Fruit fly (Drosophila melanogaster) whole organism, embryonic: ENCODE measurements around the gene CG14442.

Experiments
- Atf6 ChIP-seq: fragments of 200-800 bp; sonication (Bioruptor generic); IDR thresholded peaks from 2 replicates; pipeline ENCODE4 v1.3.6; 2022; ENCODE audit warnings: missing biosample characterization, missing genetic modification characterization
- Bgb ChIP-seq: fragments of 200-800 bp; sonication (Bioruptor generic); IDR thresholded peaks from 2 replicates; pipeline ENCODE4 v1.3.6; 2022; ENCODE audit warnings: missing biosample characterization, missing genetic modification characterization; ENCODE audit not compliant: partially characterized antibody
- CG1024 ChIP-seq: fragments of 200-800 bp; sonication (Bioruptor generic); IDR thresholded peaks from 2 replicates; pipeline ENCODE4 v1.3.6; 2022; ENCODE audit warnings: missing biosample characterization, missing genetic modification characterization
- CG11093 ChIP-seq: fragments of 200-800 bp; sonication (Bioruptor generic); IDR thresholded peaks from 3 replicates; pipeline ENCODE4 v1.3.6; 2022; ENCODE audit warnings: missing biosample characterization, missing genetic modification characterization
- CG12659 ChIP-seq: fragments of 200-800 bp; sonication (Bioruptor generic); optimal IDR thresholded peaks from 3 replicates; lab custom pipeline; 2017; ENCODE audit warnings: mild to moderate bottlenecking, missing biosample characterization, missing genetic modification reagents, missing genetic modification characterization
- CG13287 ChIP-seq: fragments of 200-800 bp; sonication (Bioruptor generic); IDR thresholded peaks from 2 replicates; pipeline ENCODE4 v1.3.6; 2022; ENCODE audit warnings: missing biosample characterization, missing genetic modification characterization; ENCODE audit not compliant: partially characterized antibody
- CG14441 ChIP-seq: fragments of 200-800 bp; sonication (Bioruptor generic); IDR thresholded peaks from 2 replicates; pipeline ENCODE4 v1.3.6; 2022; ENCODE audit warnings: missing biosample characterization, missing genetic modification characterization
- CG15011 ChIP-seq: fragments of 200-800 bp; sonication (Bioruptor generic); optimal IDR thresholded peaks from 3 replicates; lab custom pipeline; 2018; ENCODE audit warnings: missing biosample characterization, mild to moderate bottlenecking, missing genetic modification characterization
- CG15073 ChIP-seq: fragments of 200-800 bp; sonication (Bioruptor generic); optimal IDR thresholded peaks from 2 replicates; lab custom pipeline; 2016; ENCODE audit warnings: missing biosample characterization, missing genetic modification characterization
- CG1647 ChIP-seq: fragments of 200-800 bp; sonication (Bioruptor generic); optimal IDR thresholded peaks from 3 replicates; lab custom pipeline; 2016; ENCODE audit warnings: missing biosample characterization, missing genetic modification characterization
- CG16863 ChIP-seq: fragments of 200-800 bp; sonication (Bioruptor generic); optimal IDR thresholded peaks from 3 replicates; lab custom pipeline; 2016; ENCODE audit warnings: missing biosample characterization, missing genetic modification characterization
- CG17359 ChIP-seq: fragments of 200-800 bp; sonication (Bioruptor generic); optimal IDR thresholded peaks from 3 replicates; lab custom pipeline; 2018; ENCODE audit warnings: missing biosample characterization, mild to moderate bottlenecking, missing genetic modification characterization, moderate library complexity
- CG1792 ChIP-seq: fragments of 200-800 bp; sonication (Bioruptor generic); optimal IDR thresholded peaks from 2 replicates; lab custom pipeline; 2016; ENCODE audit warnings: missing biosample characterization, missing genetic modification characterization
- CG2712 ChIP-seq: fragments of 200-800 bp; optimal IDR thresholded peaks from 3 replicates; lab custom pipeline; 2019; ENCODE audit warnings: missing biosample characterization, mild to moderate bottlenecking, missing genetic modification characterization, moderate library complexity
- CG3163 ChIP-seq: fragments of 200-800 bp; sonication (Bioruptor generic); optimal IDR thresholded peaks from 3 replicates; lab custom pipeline; 2016; ENCODE audit warnings: missing biosample characterization, missing genetic modification characterization
- CG33557 ChIP-seq: fragments of 200-800 bp; sonication (Bioruptor generic); optimal IDR thresholded peaks from 2 replicates; lab custom pipeline; 2019; ENCODE audit warnings: missing biosample characterization, mild to moderate bottlenecking, missing genetic modification characterization, moderate library complexity
- CG4360 ChIP-seq: fragments of 200-800 bp; sonication (Bioruptor generic); IDR thresholded peaks from 2 replicates; pipeline ENCODE4 v1.3.6; 2022; ENCODE audit warnings: missing biosample characterization, missing genetic modification characterization
- CG7556 ChIP-seq: fragments of 200-800 bp; sonication (Bioruptor generic); optimal IDR thresholded peaks from 2 replicates; lab custom pipeline; 2017; ENCODE audit warnings: missing biosample characterization, mild to moderate bottlenecking, missing genetic modification characterization
- CG7987 ChIP-seq: fragments of 200-800 bp; sonication (Bioruptor generic); optimal IDR thresholded peaks from 2 replicates; lab custom pipeline; 2018; ENCODE audit warnings: missing biosample characterization, mild to moderate bottlenecking, missing genetic modification characterization, moderate library complexity
- CG9215 ChIP-seq: fragments of 200-800 bp; sonication (Bioruptor generic); IDR thresholded peaks from 2 replicates; pipeline ENCODE4 v1.3.6; 2022; ENCODE audit warnings: missing biosample characterization, missing genetic modification characterization
- CG9932 ChIP-seq: fragments of 200-800 bp; sonication (Bioruptor generic); IDR thresholded peaks from 2 replicates; pipeline ENCODE4 v1.3.6; 2022; ENCODE audit warnings: missing biosample characterization, missing genetic modification characterization
- Deaf1 ChIP-seq: fragments of 200-800 bp; optimal IDR thresholded peaks from 3 replicates; lab custom pipeline; 2019; ENCODE audit warnings: missing biosample characterization, mild to moderate bottlenecking, missing genetic modification characterization, moderate library complexity
- Fer3 ChIP-seq: fragments of 200-800 bp; sonication (Bioruptor generic); optimal IDR thresholded peaks from 2 replicates; lab custom pipeline; 2018; ENCODE audit warnings: missing biosample characterization, mild to moderate bottlenecking, missing genetic modification characterization, moderate library complexity
- HLH4C ChIP-seq: fragments of 200-800 bp; sonication (Bioruptor generic); IDR thresholded peaks from 3 replicates; pipeline ENCODE4 v1.3.6; 2022; ENCODE audit warnings: missing biosample characterization, missing genetic modification characterization; ENCODE audit not compliant: partially characterized antibody
- Hey ChIP-seq: fragments of 200-800 bp; sonication (Bioruptor generic); optimal IDR thresholded peaks from 3 replicates; lab custom pipeline; 2018; ENCODE audit warnings: missing biosample characterization, mild to moderate bottlenecking, missing genetic modification characterization
- MTF-1 ChIP-seq: fragments of 200-800 bp; sonication (Bioruptor generic); optimal IDR thresholded peaks from 2 replicates; lab custom pipeline; 2018; ENCODE audit warnings: missing biosample characterization, mild to moderate bottlenecking, missing genetic modification characterization, borderline replicate concordance
- Nf-YB ChIP-seq: fragments of 200-800 bp; sonication (Bioruptor generic); optimal IDR thresholded peaks from 3 replicates; lab custom pipeline; 2019; ENCODE audit warnings: missing biosample characterization, mild to moderate bottlenecking, missing genetic modification characterization, moderate library complexity
- Nf-YC ChIP-seq: fragments of 200-800 bp; optimal IDR thresholded peaks from 3 replicates; lab custom pipeline; 2019; ENCODE audit warnings: missing biosample characterization, mild to moderate bottlenecking, missing genetic modification characterization, moderate library complexity
- NfI ChIP-seq: fragments of 200-800 bp; sonication (Bioruptor generic); optimal IDR thresholded peaks from 3 replicates; lab custom pipeline; 2018; ENCODE audit warnings: missing biosample characterization, mild to moderate bottlenecking, missing genetic modification characterization, moderate library complexity
- Oli ChIP-seq: fragments of 200-800 bp; sonication (Bioruptor generic); optimal IDR thresholded peaks from 2 replicates; lab custom pipeline; 2018; ENCODE audit warnings: missing biosample characterization, mild to moderate bottlenecking, missing genetic modification characterization, moderate library complexity
- Optix ChIP-seq: fragments of 200-800 bp; sonication (Bioruptor generic); IDR thresholded peaks from 3 replicates; pipeline ENCODE4 v1.3.6; 2022; ENCODE audit warnings: missing biosample characterization, missing genetic modification characterization
- Ptx1 ChIP-seq: fragments of 200-800 bp; sonication (Bioruptor generic); IDR thresholded peaks from 2 replicates; pipeline ENCODE4 v1.3.6; 2022; ENCODE audit warnings: missing biosample characterization, missing genetic modification characterization
- Ravus ChIP-seq: fragments of 200-800 bp; sonication (Bioruptor generic); IDR thresholded peaks from 2 replicates; pipeline ENCODE4 v1.3.6; 2022; ENCODE audit warnings: missing biosample characterization, missing genetic modification characterization
- Rx ChIP-seq: fragments of 200-800 bp; sonication (Bioruptor generic); IDR thresholded peaks from 2 replicates; pipeline ENCODE4 v1.3.6; 2022; ENCODE audit warnings: missing biosample characterization, missing genetic modification characterization
- TFAM ChIP-seq: fragments of 200-800 bp; sonication (Bioruptor generic); optimal IDR thresholded peaks from 2 replicates; lab custom pipeline; 2017; ENCODE audit warnings: missing biosample characterization, missing genetic modification characterization, inconsistent platforms
- chn ChIP-seq: fragments of 200-800 bp; sonication (Bioruptor generic); optimal IDR thresholded peaks from 2 replicates; lab custom pipeline; 2016; ENCODE audit warnings: missing biosample characterization, missing genetic modification characterization
- ci ChIP-seq: fragments of 200-800 bp; sonication (Bioruptor generic); IDR thresholded peaks from 3 replicates; pipeline ENCODE4 v1.3.6; 2022; ENCODE audit warnings: missing biosample characterization, missing genetic modification characterization
- croc ChIP-seq: fragments of 200-800 bp; sonication (Bioruptor generic); conservative IDR thresholded peaks from 3 replicates; pipeline ENCODE4 v1.3.6; 2022; ENCODE audit warnings: missing biosample characterization, missing genetic modification characterization
- danr ChIP-seq: fragments of 200-800 bp; sonication (Bioruptor generic); IDR thresholded peaks from 2 replicates; pipeline ENCODE4 v1.3.6; 2022; ENCODE audit warnings: missing biosample characterization, missing genetic modification characterization
- gcm2 ChIP-seq: fragments of 200-800 bp; sonication (Bioruptor generic); optimal IDR thresholded peaks from 2 replicates; lab custom pipeline; 2016; ENCODE audit warnings: missing biosample characterization, missing genetic modification characterization
- jing ChIP-seq: fragments of 200-800 bp; sonication (Bioruptor generic); optimal IDR thresholded peaks from 2 replicates; lab custom pipeline; 2018; ENCODE audit warnings: missing biosample characterization, mild to moderate bottlenecking, missing genetic modification characterization
- lilli ChIP-seq: fragments of 200-800 bp; sonication (Bioruptor generic); optimal IDR thresholded peaks from 3 replicates; lab custom pipeline; 2016; ENCODE audit warnings: missing biosample characterization, missing genetic modification characterization
- nmo ChIP-seq: fragments of 200-800 bp; sonication (Bioruptor generic); optimal IDR thresholded peaks from 2 replicates; lab custom pipeline; 2018; ENCODE audit warnings: missing biosample characterization, mild to moderate bottlenecking, missing genetic modification characterization, moderate library complexity
- peb ChIP-seq: fragments of 200-800 bp; sonication (Bioruptor generic); IDR thresholded peaks from 2 replicates; pipeline ENCODE4 v1.3.6; 2022; ENCODE audit warnings: missing biosample characterization, missing genetic modification characterization
- row ChIP-seq: fragments of 200-800 bp; sonication (Bioruptor generic); IDR thresholded peaks from 3 replicates; pipeline ENCODE4 v1.3.6; 2022; ENCODE audit warnings: missing biosample characterization, missing genetic modification characterization
- salm ChIP-seq: fragments of 200-800 bp; sonication (Bioruptor generic); optimal IDR thresholded peaks from 2 replicates; lab custom pipeline; 2018; ENCODE audit warnings: missing biosample characterization, mild to moderate bottlenecking, missing genetic modification characterization
- slou ChIP-seq: fragments of 200-800 bp; sonication (Bioruptor generic); optimal IDR thresholded peaks from 3 replicates; lab custom pipeline; 2016; ENCODE audit warnings: missing biosample characterization, missing genetic modification characterization
- tgo ChIP-seq: fragments of 200-800 bp; sonication (Bioruptor generic); IDR thresholded peaks from 3 replicates; pipeline ENCODE4 v1.3.6; 2022; ENCODE audit warnings: missing biosample characterization, missing genetic modification characterization
- usp ChIP-seq: fragments of >200 bp; optimal IDR thresholded peaks from 2 replicates; lab custom pipeline; 2017; ENCODE audit warnings: missing biosample characterization, missing genetic modification characterization

CG14442 gene

DNA sequence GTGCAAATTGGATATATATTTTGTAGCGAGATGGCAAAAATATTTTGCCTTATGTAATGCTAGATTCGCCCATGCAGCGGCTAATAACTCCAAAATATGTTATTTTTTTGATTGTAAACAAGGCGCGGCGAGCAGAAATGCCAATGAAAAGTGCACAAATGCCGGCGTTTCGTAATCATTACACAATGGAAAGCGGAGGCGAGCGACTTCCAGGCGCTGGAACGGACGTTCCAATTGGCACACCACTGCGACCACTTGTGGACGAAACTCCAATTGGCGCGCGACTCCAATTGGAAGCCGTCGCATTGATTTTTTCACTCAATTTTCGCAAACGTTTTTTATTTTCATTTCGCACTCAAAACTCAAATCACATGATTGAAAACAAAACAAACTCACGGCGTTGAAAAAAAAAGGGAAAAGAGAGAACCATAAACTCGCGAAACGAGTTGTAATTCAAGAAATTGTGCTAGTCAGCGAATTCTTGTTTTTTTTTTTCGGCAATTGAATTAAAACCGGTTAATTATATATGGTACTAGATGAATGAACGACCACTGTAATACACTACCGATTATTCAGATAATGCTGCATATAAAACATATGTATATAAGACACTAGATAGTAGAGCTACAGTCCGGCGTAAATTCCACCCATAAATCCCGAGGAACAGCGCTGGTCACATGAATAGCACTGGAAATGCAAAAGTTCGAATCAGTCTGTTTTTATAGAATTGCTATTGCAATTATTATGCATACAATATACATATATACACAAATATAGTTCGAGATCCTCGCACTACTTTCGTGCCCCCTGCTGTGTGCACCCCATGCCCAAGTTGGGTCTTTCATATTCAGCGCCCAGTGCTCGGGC, 15.9 kb downstream of the CG14442 start, which contains the start of gene ND-ASHI (continued):
- TF ChIP-seq salm (tag; lab: Kevin White, UChicago) (peak; percentile 84), CG15011 (GFP tag; lab: Kevin White, UChicago) (peak; percentile 91), HLH4C (no peak), CG3163 (peak; percentile 60), lilli (peak; percentile 97), Ravus (GFP tag; lab: Robert Waterston, UW) (peak; percentile 85), Fer3 (tag; lab: Kevin White, UChicago) (peak; percentile 96), Bgb (GFP tag; lab: Robert Waterston, UW) (no peak), Oli (tag; lab: Kevin White, UChicago) (peak; percentile 91), NfI (GFP tag; lab: Kevin White, UChicago) (peak; percentile 95), CG9932 (GFP tag; lab: Robert Waterston, UW) (peak; percentile 98), usp (no peak), gcm2 (peak; percentile 93), CG2712 (peak; percentile 91), CG17359 (peak; percentile 95), Ptx1 (GFP tag; lab: Robert Waterston, UW) (peak; percentile 94), CG7987 (GFP tag; lab: Kevin White, UChicago) (peak; percentile 89), Nf-YB (GFP tag; lab: Kevin White, UChicago) (peak; percentile 75), CG13287 (GFP tag; lab: Robert Waterston, UW) (no peak; the same call in 1 of the 2 replicates), Deaf1 (tag; lab: Kevin White, UChicago) (no peak), CG9215 (GFP tag; lab: Robert Waterston, UW) (peak; percentile 92), croc (GFP tag; lab: Robert Waterston, UW) (peak; percentile 84), CG12659 (GFP tag; lab: Kevin White, UChicago) (peak; percentile 96), Atf6 (GFP tag; lab: Robert Waterston, UW) (peak; percentile 96), CG1792 (peak; percentile 88), MTF-1 (peak; percentile 89), tgo (GFP tag; lab: Robert Waterston, UW) (peak; percentile 94), CG14441 (GFP tag; lab: Robert Waterston, UW) (peak; percentile 99), CG1024 (GFP tag; lab: Robert Waterston, UW) (peak; percentile 89), CG7556 (GFP tag; lab: Kevin White, UChicago) (peak; percentile 94), slou (peak; percentile 87), ci (GFP tag; lab: Robert Waterston, UW) (peak; percentile 97), Hey (tag; lab: Kevin White, UChicago) (no peak), CG33557 (GFP tag; lab: Kevin White, UChicago) (peak; percentile 81), jing (GFP tag; lab: Kevin White, UChicago) (no peak), CG16863 (GFP tag; lab: Kevin White, UChicago) (peak; percentile 85), CG11093 (GFP tag; lab: Robert Waterston, UW) (peak; percentile 92), Rx (GFP tag; lab: Robert Waterston, UW) (peak; percentile 95), chn (GFP tag; lab: Kevin White, UChicago) (peak; percentile 89), CG15073 (GFP tag; lab: Kevin White, UChicago) (peak; percentile 73), row (GFP tag; lab: Robert Waterston, UW) (peak; percentile 95), Optix (GFP tag; lab: Robert Waterston, UW) (peak; percentile 94), danr (GFP tag; lab: Robert Waterston, UW) (peak; percentile 92), Nf-YC (peak; percentile 71), TFAM (GFP tag; lab: Kevin White, UChicago) (peak; percentile 52), nmo (GFP tag; lab: Kevin White, UChicago) (peak; percentile 94), CG1647 (GFP tag; lab: Kevin White, UChicago) (peak; percentile 93), CG4360 (GFP tag; lab: Robert Waterston, UW) (peak; percentile 60), peb (peak; percentile 90)
